Worm (Caenorhabditis elegans) whole organism, late embryonic: Measurements from ENCODE around the gene srh-281.

Source experiments
- fkh-10 ChIP-seq: fragments of 150-350 bp; optimal IDR thresholded peaks from 2 replicates; lab custom pipeline; 2014; ENCODE audit warnings: missing biosample characterization, missing genetic modification reagents, missing genetic modification characterization
- lin-11 ChIP-seq: fragments of 200-800 bp; sonication (Bioruptor generic); optimal IDR thresholded peaks from 2 replicates; lab custom pipeline; 2018; ENCODE audit warnings: mild to moderate bottlenecking, missing genetic modification characterization, missing compliant biosample characterization
- nhr-11 ChIP-seq: fragments of 150-350 bp; optimal IDR thresholded peaks from 2 replicates; lab custom pipeline; 2014; ENCODE audit warnings: missing biosample characterization, missing genetic modification characterization
- odd-2 ChIP-seq: sonication (generic microtip); optimal IDR thresholded peaks from 2 replicates; lab custom pipeline; 2017; ENCODE audit warnings: antibody characterized with exemption, mild to moderate bottlenecking, missing genetic modification characterization, missing compliant biosample characterization
- pha-4 ChIP-seq: fragments of 150-350 bp; optimal IDR thresholded peaks from 2 replicates; lab custom pipeline; 2018; ENCODE audit warnings: missing biosample characterization, missing genetic modification reagents, missing genetic modification characterization
- pros-1 ChIP-seq: fragments of 150-350 bp; optimal IDR thresholded peaks from 2 replicates; lab custom pipeline; 2014; ENCODE audit warnings: missing biosample characterization, missing genetic modification reagents, missing genetic modification characterization
- ttx-3 ChIP-seq: sonication (generic microtip); optimal IDR thresholded peaks from 2 replicates; lab custom pipeline; 2016; ENCODE audit warnings: missing genetic modification reagents, missing genetic modification characterization, missing compliant biosample characterization
- unc-55 ChIP-seq: sonication (generic microtip); optimal IDR thresholded peaks from 2 replicates; lab custom pipeline; 2017; ENCODE audit warnings: missing biosample characterization, missing genetic modification reagents, missing genetic modification characterization

ce11 chrV:16145009-16145408, 45.6 kb upstream of the srh-281 start:
- TF ChIP-seq lin-11 (tag; lab: Kevin White, UChicago) (no peak), pros-1 (tag; lab: Kevin White, UChicago) (no peak), unc-55 (GFP tag; lab: Kevin White, UChicago) (no peak), pha-4 (no peak), ttx-3 (no peak), fkh-10 (GFP tag; lab: Kevin White, UChicago) (no peak), odd-2 (tag; lab: Kevin White, UChicago) (no peak), nhr-11 (tag; lab: Kevin White, UChicago) (no peak)
